Worm (Caenorhabditis elegans): ENCODE data around the gene fem-1.

fem-1 gene

ce11 chrIV:5582760-5583159, 45.0 kb upstream of the fem-1 start:
- TF ChIP-seq C34B4.2 (tag; optimal IDR thresholded peaks at IDR 0.05), result no peak
- no peak for TF ChIP-seq lin-14 (GFP tag; optimal IDR thresholded peaks at IDR 0.05)
- no peak for TF ChIP-seq nhr-12 (tag; optimal IDR thresholded peaks at IDR 0.05)
- TF ChIP-seq ceh-63 (GFP tag; optimal IDR thresholded peaks at IDR 0.05), result no peak
- TF ChIP-seq zag-1 (tag; optimal IDR thresholded peaks at IDR 0.05), result no peak
- TF ChIP-seq lsy-2 (tag; optimal IDR thresholded peaks at IDR 0.05), result no peak
- TF ChIP-seq unc-86 (tag; optimal IDR thresholded peaks at IDR 0.05), result no peak
- TF ChIP-seq pag-3 (tag; optimal IDR thresholded peaks at IDR 0.05; ENCODE audit: borderline replicate concordance, insufficient read depth), result no peak
- no peak for TF ChIP-seq sup-37 (GFP tag; optimal IDR thresholded peaks at IDR 0.05)
- TF ChIP-seq xbp-1 (tag; optimal IDR thresholded peaks at IDR 0.05), result peak; percentile 83
- no peak for TF ChIP-seq efl-1 (optimal IDR thresholded peaks at IDR 0.05)
- TF ChIP-seq efl-1 (GFP tag; optimal IDR thresholded peaks at IDR 0.05 in 1 of 2), result peak in 1 of 2 experiments; percentile 60
- TF ChIP-seq mef-2 (tag; optimal IDR thresholded peaks at IDR 0.05), result no peak

- TF ChIP-seq ama-1 (optimal IDR thresholded peaks at IDR 0.05), result no peak
- TF ChIP-seq mep-1 (tag; optimal IDR thresholded peaks at IDR 0.05), result peak; percentile 7
- peak; percentile 58 for TF ChIP-seq nhr-71 (tag; optimal IDR thresholded peaks at IDR 0.05)
- no peak for TF ChIP-seq aha-1 (tag; optimal IDR thresholded peaks at IDR 0.05)
- TF ChIP-seq efl-3 (GFP tag; optimal IDR thresholded peaks at IDR 0.05), result no peak
- TF ChIP-seq elt-3 (tag; optimal IDR thresholded peaks at IDR 0.05), result peak in 1 of 6 experiments; percentile 8
- no peak for TF ChIP-seq swsn-7 (tag; optimal IDR thresholded peaks at IDR 0.05)
- TF ChIP-seq nhr-20 (tag; optimal IDR thresholded peaks at IDR 0.05), result peak; percentile 31
- TF ChIP-seq nhr-90 (tag; optimal IDR thresholded peaks at IDR 0.05; ENCODE audit: poor library complexity), result no peak
- no peak for TF ChIP-seq ceh-63 (GFP tag; optimal IDR thresholded peaks at IDR 0.05)
- TF ChIP-seq fkh-8 (tag; optimal IDR thresholded peaks at IDR 0.05), result peak; percentile 83
- no peak for TF ChIP-seq hlh-4 (tag; optimal IDR thresholded peaks at IDR 0.05)
- TF ChIP-seq snu-23 (GFP tag; optimal IDR thresholded peaks at IDR 0.05), result peak; percentile 46
- no peak for TF ChIP-seq rnt-1 (tag; optimal IDR thresholded peaks at IDR 0.05)
- peak; percentile 17 for TF ChIP-seq unc-86 (tag; optimal IDR thresholded peaks at IDR 0.05)
- TF ChIP-seq nhr-77 (tag; optimal IDR thresholded peaks at IDR 0.05), result no peak
- TF ChIP-seq lsy-2 (tag; optimal IDR thresholded peaks at IDR 0.05), result peak in 1 of 2 experiments; percentile 46
- TF ChIP-seq efl-1 (optimal IDR thresholded peaks at IDR 0.05), result peak in 1 of 2 experiments; percentile 7
- TF ChIP-seq efl-1 (GFP tag; optimal IDR thresholded peaks at IDR 0.05 in 1 of 2), result no peak
- TF ChIP-seq jun-1 (tag; optimal IDR thresholded peaks at IDR 0.05), result peak; percentile 10
- no peak for TF ChIP-seq nhr-76 (tag; optimal IDR thresholded peaks at IDR 0.05)
- peak in 1 of 2 experiments; percentile 54 for TF ChIP-seq mdl-1 (tag; optimal IDR thresholded peaks at IDR 0.05)
- no peak for TF ChIP-seq isw-1 (GFP tag; IDR thresholded peaks at IDR 0.05)
- TF ChIP-seq C34B4.2 (tag; optimal IDR thresholded peaks at IDR 0.05), result no peak
- TF ChIP-seq lin-14 (GFP tag; optimal IDR thresholded peaks at IDR 0.05), result peak; percentile 77
- TF ChIP-seq ceh-8 (GFP tag; optimal IDR thresholded peaks at IDR 0.05), result peak; percentile 13
- TF ChIP-seq lin-35 (GFP tag; optimal IDR thresholded peaks at IDR 0.05), result peak; percentile 2 to 41
- TF ChIP-seq nhr-12 (tag; optimal IDR thresholded peaks at IDR 0.05), result no peak
- TF ChIP-seq egl-27 (tag; optimal IDR thresholded peaks at IDR 0.05), result no peak
- TF ChIP-seq nhr-47 (tag; optimal IDR thresholded peaks at IDR 0.05), result peak; percentile 29
- no peak for TF ChIP-seq nhr-237 (tag; optimal IDR thresholded peaks at IDR 0.05)
Observed at ce11 chrIV:5582267-5582666, 44.5 kb upstream of the fem-1 start.

DNA sequence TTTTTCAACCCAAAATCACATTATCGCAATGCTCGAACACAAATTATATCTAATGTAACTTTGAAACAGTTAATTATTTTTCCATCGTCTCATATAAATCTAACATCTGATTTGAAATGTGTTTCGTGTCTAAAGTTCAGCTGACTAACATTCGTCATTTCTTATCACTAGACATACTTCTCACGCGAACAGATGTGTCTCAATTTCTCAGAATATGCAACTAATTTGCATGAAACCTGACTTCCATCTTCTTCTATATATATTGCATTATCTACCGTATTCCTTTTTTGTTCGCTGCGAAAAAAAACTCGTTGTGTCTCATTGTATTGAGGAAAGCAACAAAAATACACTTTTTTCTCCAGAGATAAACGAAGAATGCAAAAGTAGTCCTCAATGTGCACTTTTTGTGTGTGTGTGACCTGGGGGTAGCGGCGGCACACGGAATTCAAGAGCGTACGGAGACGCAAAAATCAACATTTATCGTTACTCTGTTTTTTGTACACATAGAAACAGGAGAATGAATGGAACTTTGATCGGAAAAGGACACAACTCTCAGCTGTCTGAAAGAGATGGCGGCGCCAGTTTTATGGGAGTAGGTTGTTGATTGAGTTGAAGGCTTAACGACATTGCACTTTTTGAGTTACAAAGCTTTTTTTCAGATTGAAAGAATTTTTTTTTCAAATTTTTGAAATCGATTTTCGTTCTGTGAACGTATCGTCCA, 43.0 kb upstream of the fem-1 start:
- no peak for TF ChIP-seq hlh-17 (GFP tag; optimal IDR thresholded peaks at IDR 0.05; ENCODE audit: borderline replicate concordance)
- no peak for TF ChIP-seq ceh-88 (GFP tag; IDR thresholded peaks at IDR 0.05)
- no peak for TF ChIP-seq nhr-76 (tag; optimal IDR thresholded peaks at IDR 0.05)
- TF ChIP-seq hlh-4 (tag; optimal IDR thresholded peaks at IDR 0.05), result peak; percentile 78
- peak; percentile 22 for TF ChIP-seq mep-1 (tag; optimal IDR thresholded peaks at IDR 0.05)
- no peak for TF ChIP-seq lin-39 (tag; optimal IDR thresholded peaks at IDR 0.05)
- TF ChIP-seq pqm-1 (tag; optimal IDR thresholded peaks at IDR 0.05), result no peak
- no peak for TF ChIP-seq C04F5.9 (tag; optimal IDR thresholded peaks at IDR 0.05)
- no peak for TF ChIP-seq ceh-63 (GFP tag; optimal IDR thresholded peaks at IDR 0.05)
- TF ChIP-seq aly-2 (tag; optimal IDR thresholded peaks at IDR 0.05), result no peak
- no peak for TF ChIP-seq lin-35 (GFP tag; optimal IDR thresholded peaks at IDR 0.05)
- TF ChIP-seq ceh-82 (tag; optimal IDR thresholded peaks at IDR 0.05), result no peak
- no peak for TF ChIP-seq nhr-84 (tag; optimal IDR thresholded peaks at IDR 0.05)
- TF ChIP-seq fkh-8 (tag; optimal IDR thresholded peaks at IDR 0.05), result peak; percentile 85
- TF ChIP-seq nhr-47 (tag; optimal IDR thresholded peaks at IDR 0.05), result peak; percentile 48
- no peak for TF ChIP-seq tbx-2 (tag; optimal IDR thresholded peaks at IDR 0.05)
- TF ChIP-seq dsc-1 (tag; optimal IDR thresholded peaks at IDR 0.05), result peak; percentile 71
- no peak for TF ChIP-seq zag-1 (tag; optimal IDR thresholded peaks at IDR 0.05)
- no peak for TF ChIP-seq ceh-8 (GFP tag; optimal IDR thresholded peaks at IDR 0.05)
- TF ChIP-seq nhr-71 (tag; optimal IDR thresholded peaks at IDR 0.05), result peak; percentile 64
- no peak for TF ChIP-seq lin-14 (GFP tag; optimal IDR thresholded peaks at IDR 0.05)
